Fruit fly (Drosophila melanogaster): ENCODE data around the gene Dad.
A peak's percentile ranks its signal among the peaks of the same experiment; 100 is the strongest.

The Dad gene

DNA sequence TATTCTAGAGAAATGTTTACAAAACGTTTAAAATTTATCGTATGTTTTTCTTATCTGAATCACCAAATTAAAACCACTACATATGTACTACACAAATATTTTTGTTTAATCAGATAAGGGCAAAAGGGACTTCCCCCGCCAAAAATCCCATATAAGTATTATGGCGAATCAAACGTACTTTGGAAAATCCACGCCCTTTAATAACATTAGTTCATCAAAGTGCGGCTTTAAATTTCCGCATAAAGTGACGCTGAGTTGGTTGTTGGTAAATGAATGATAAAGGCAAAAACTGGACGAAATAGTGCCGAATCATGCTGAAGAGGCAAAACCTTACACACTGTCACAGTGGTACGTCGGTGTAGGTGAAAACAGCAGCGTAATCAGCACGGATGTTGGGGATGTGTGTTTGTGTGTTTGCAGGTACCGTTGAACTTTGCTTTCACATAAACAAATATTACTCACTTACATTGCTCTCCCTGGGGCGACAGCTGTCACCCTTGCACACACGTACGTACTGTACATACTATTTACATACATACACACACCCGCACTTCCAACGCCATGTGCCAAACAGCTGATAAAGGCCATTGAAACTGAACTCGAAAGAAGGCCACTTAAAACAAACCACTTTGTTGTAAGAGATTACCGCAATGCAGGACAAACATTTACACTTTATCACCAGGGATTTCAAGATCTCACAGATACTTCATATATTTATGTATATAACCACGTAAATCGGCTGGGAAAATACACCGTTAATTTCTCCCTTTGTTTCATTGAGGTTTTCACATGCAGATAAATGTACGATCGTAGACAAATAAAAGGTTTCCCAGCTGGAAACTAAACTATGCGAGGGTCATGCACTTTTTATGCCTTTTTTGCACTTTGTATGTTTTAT is 25.4 kb downstream of the Dad start (continued):
- no peak for TF ChIP-seq croc (GFP tag; conservative IDR thresholded peaks at IDR 0.05)
- peak; percentile 26 for TF ChIP-seq grn (GFP tag; optimal IDR thresholded peaks at IDR 0.05)
- TF ChIP-seq zfh1 (GFP tag; IDR thresholded peaks at IDR 0.05), result 0 out of 3 replicates have a peak, but pooled peaks have one; percentile 29
- TF ChIP-seq Pdp1 (GFP tag; optimal IDR thresholded peaks at IDR 0.05), result peak in 1 of 2 experiments; percentile 57
- no peak for TF ChIP-seq Nf-YC (tag; optimal IDR thresholded peaks at IDR 0.05)
- no peak for TF ChIP-seq Bdp1 (GFP tag; optimal IDR thresholded peaks at IDR 0.05)
- TF ChIP-seq CG10462 (GFP tag; optimal IDR thresholded peaks at IDR 0.05), result no peak
- peak; percentile 56 for TF ChIP-seq ftz-f1 (GFP tag; optimal IDR thresholded peaks at IDR 0.05)
- peak; percentile 35; the same call in 1 of the 2 replicates for TF ChIP-seq Rfx (GFP tag; IDR thresholded peaks at IDR 0.05)
- no peak for TF ChIP-seq hth (optimal IDR thresholded peaks at IDR 0.05)
- TF ChIP-seq CG5245 (GFP tag; optimal IDR thresholded peaks at IDR 0.05), result no peak
- TF ChIP-seq lbe (GFP tag; optimal IDR thresholded peaks at IDR 0.05), result no peak
- TF ChIP-seq TFAM (GFP tag; optimal IDR thresholded peaks at IDR 0.05), result no peak
- no peak for TF ChIP-seq CG11398 (GFP tag; optimal IDR thresholded peaks at IDR 0.05)
- TF ChIP-seq pho (GFP tag; optimal IDR thresholded peaks at IDR 0.05), result no peak
- no peak for TF ChIP-seq Sry-δ (GFP tag; optimal IDR thresholded peaks at IDR 0.05)
- no peak for TF ChIP-seq yki (optimal IDR thresholded peaks at IDR 0.05)
- no peak for TF ChIP-seq odd (GFP tag; optimal IDR thresholded peaks at IDR 0.05)
- no peak for TF ChIP-seq bigmax (GFP tag; optimal IDR thresholded peaks at IDR 0.05)
- no peak for TF ChIP-seq CG6654 (GFP tag; optimal IDR thresholded peaks at IDR 0.05)
- no peak for TF ChIP-seq CG9817 (tag; optimal IDR thresholded peaks at IDR 0.05)
- TF ChIP-seq CG15269 (tag; optimal IDR thresholded peaks at IDR 0.05), result no peak
- no peak for TF ChIP-seq CG10366 (GFP tag; IDR thresholded peaks at IDR 0.05)
- TF ChIP-seq CG3065 (GFP tag; optimal IDR thresholded peaks at IDR 0.05), result no peak
- TF ChIP-seq CrebB (tag; optimal IDR thresholded peaks at IDR 0.05), result peak; percentile 68
- no peak for TF ChIP-seq CG10431 (GFP tag; optimal IDR thresholded peaks at IDR 0.05)
- no peak for TF ChIP-seq Chrac-16 (GFP tag; optimal IDR thresholded peaks at IDR 0.05)
- no peak for TF ChIP-seq Dll (GFP tag; IDR thresholded peaks at IDR 0.05; ENCODE audit: partially characterized antibody)
- no peak for TF ChIP-seq Fer1 (GFP tag; optimal IDR thresholded peaks at IDR 0.05)
- TF ChIP-seq az2 (GFP tag; optimal IDR thresholded peaks at IDR 0.05), result no peak
- no peak for TF ChIP-seq Vsx1 (GFP tag; optimal IDR thresholded peaks at IDR 0.05)
- no peak for TF ChIP-seq CG32532 (GFP tag; IDR thresholded peaks at IDR 0.05)
- no peak for TF ChIP-seq Scr (GFP tag; IDR thresholded peaks at IDR 0.05; ENCODE audit: partially characterized antibody)
- TF ChIP-seq rib (GFP tag; IDR thresholded peaks at IDR 0.05), result 0 out of 2 replicates have a peak, but pooled peaks have one; percentile 60
- no peak for TF ChIP-seq hb (GFP tag; IDR thresholded peaks at IDR 0.05; ENCODE audit: partially characterized antibody)
- no peak for TF ChIP-seq Dip2 (GFP tag; IDR thresholded peaks at IDR 0.05)
- peak; percentile 7; the same call in 1 of the 2 replicates for TF ChIP-seq seq (GFP tag; IDR thresholded peaks at IDR 0.05)
- TF ChIP-seq Elba2 (GFP tag; optimal IDR thresholded peaks at IDR 0.05), result no peak
- TF ChIP-seq eve (GFP tag; optimal IDR thresholded peaks at IDR 0.05), result peak in 1 of 2 experiments; percentile 31
- TF ChIP-seq CG17328 (GFP tag; IDR thresholded peaks at IDR 0.05), result 0 out of 2 replicates have a peak, but pooled peaks have one; percentile 32
- no peak for TF ChIP-seq CG15514 (GFP tag; optimal IDR thresholded peaks at IDR 0.05)
- TF ChIP-seq Hand (GFP tag; optimal IDR thresholded peaks at IDR 0.05), result no peak
- no peak for TF ChIP-seq oc (tag; optimal IDR thresholded peaks at IDR 0.05)
- no peak for TF ChIP-seq trh (GFP tag; optimal IDR thresholded peaks at IDR 0.05)
- no peak for TF ChIP-seq ab (GFP tag; optimal IDR thresholded peaks at IDR 0.05)
- no peak for TF ChIP-seq CG1792 (GFP tag; optimal IDR thresholded peaks at IDR 0.05)
- TF ChIP-seq Fer2 (tag; optimal IDR thresholded peaks at IDR 0.05), result no peak
- TF ChIP-seq dm (GFP tag; optimal IDR thresholded peaks at IDR 0.05), result no peak
- no peak for TF ChIP-seq HLH3B (GFP tag; IDR thresholded peaks at IDR 0.05)
- TF ChIP-seq dan (GFP tag; IDR thresholded peaks at IDR 0.05), result no peak

Data from whole organism, embryonic.